Worm (Caenorhabditis elegans) whole organism, mixed stage, embryonic: ENCODE measurements around the gene Y53F4B.12.

Experiments
- M03D4.4 ChIP-seq: sonication (generic microtip); optimal IDR thresholded peaks from 2 replicates; lab custom pipeline; 2017; ENCODE audit warnings: mild to moderate bottlenecking, missing genetic modification characterization, missing compliant biosample characterization
- bed-3 ChIP-seq: fragments of 200-800 bp; sonication (Bioruptor generic); optimal IDR thresholded peaks from 3 replicates; lab custom pipeline; 2018; ENCODE audit warnings: mild to moderate bottlenecking, missing genetic modification characterization, moderate library complexity, missing compliant biosample characterization
- blmp-1 ChIP-seq: fragments of 150-350 bp; optimal IDR thresholded peaks from 2 replicates; lab custom pipeline; 2014; ENCODE audit warnings: missing biosample characterization, missing genetic modification characterization
- ceh-39 ChIP-seq: fragments of 150-350 bp; optimal IDR thresholded peaks from 2 replicates; lab custom pipeline; 2014; ENCODE audit warnings: missing biosample characterization, missing genetic modification characterization
- ceh-43 ChIP-seq: fragments of 200-800 bp; sonication (Bioruptor generic); optimal IDR thresholded peaks from 2 replicates; lab custom pipeline; 2018; ENCODE audit warnings: mild to moderate bottlenecking, missing genetic modification characterization, moderate library complexity, missing compliant biosample characterization
- ceh-83 ChIP-seq: fragments of 200-800 bp; sonication (Bioruptor generic); optimal IDR thresholded peaks from 2 replicates; lab custom pipeline; 2018; ENCODE audit warnings: mild to moderate bottlenecking, missing genetic modification characterization, missing compliant biosample characterization
- cnd-1 ChIP-seq: fragments of 200-800 bp; sonication (Bioruptor generic); optimal IDR thresholded peaks from 2 replicates; lab custom pipeline; 2018; ENCODE audit warnings: mild to moderate bottlenecking, missing genetic modification characterization, missing compliant biosample characterization
- drap-1 ChIP-seq: fragments of 200-800 bp; sonication (Bioruptor generic); optimal IDR thresholded peaks from 3 replicates; lab custom pipeline; 2018; ENCODE audit warnings: mild to moderate bottlenecking, missing genetic modification characterization, missing compliant biosample characterization
- elt-1 ChIP-seq: sonication (generic microtip); optimal IDR thresholded peaks from 2 replicates; lab custom pipeline; 2017; ENCODE audit warnings: missing genetic modification characterization, mild to moderate bottlenecking, missing compliant biosample characterization, antibody characterized with exemption, moderate library complexity, borderline replicate concordance; ENCODE audit not compliant: insufficient read depth
- elt-3 ChIP-seq: fragments of 150-350 bp; optimal IDR thresholded peaks from 2 replicates; lab custom pipeline; 2014; ENCODE audit warnings: missing biosample characterization, missing genetic modification characterization
- flh-1 ChIP-seq: fragments of 200-800 bp; sonication (Bioruptor generic); optimal IDR thresholded peaks from 2 replicates; lab custom pipeline; 2018; ENCODE audit warnings: mild to moderate bottlenecking, missing genetic modification characterization, moderate library complexity, missing compliant biosample characterization
- ham-2 ChIP-seq: fragments of 200-800 bp; sonication (Bioruptor generic); optimal IDR thresholded peaks from 2 replicates; lab custom pipeline; 2018; ENCODE audit warnings: mild to moderate bottlenecking, missing genetic modification characterization, missing compliant biosample characterization
- hlh-1 ChIP-seq: fragments of 150-350 bp; optimal IDR thresholded peaks from 2 replicates; lab custom pipeline; 2014; ENCODE audit warnings: missing biosample characterization, missing genetic modification reagents, missing genetic modification characterization
- lin-13 ChIP-seq: fragments of 150-350 bp; optimal IDR thresholded peaks from 2 replicates; lab custom pipeline; 2014; ENCODE audit warnings: missing biosample characterization, missing genetic modification characterization
- lsy-2 ChIP-seq: fragments of 150-350 bp; optimal IDR thresholded peaks from 2 replicates; lab custom pipeline; 2014; ENCODE audit warnings: missing biosample characterization, missing genetic modification characterization
- mls-2 ChIP-seq: sonication (generic microtip); optimal IDR thresholded peaks from 2 replicates; lab custom pipeline; 2016; ENCODE audit warnings: mild to moderate bottlenecking, missing genetic modification characterization, moderate library complexity, missing compliant biosample characterization
- nhr-12 ChIP-seq: fragments of 150-350 bp; optimal IDR thresholded peaks from 2 replicates; lab custom pipeline; 2014; ENCODE audit warnings: missing biosample characterization, missing genetic modification characterization
- nhr-2 ChIP-seq: fragments of 150-350 bp; optimal IDR thresholded peaks from 2 replicates; lab custom pipeline; 2014; ENCODE audit warnings: missing biosample characterization, missing genetic modification characterization
- nhr-237 ChIP-seq: fragments of 150-350 bp; optimal IDR thresholded peaks from 2 replicates; lab custom pipeline; 2014; ENCODE audit warnings: missing biosample characterization, missing genetic modification characterization
- nhr-28 ChIP-seq: fragments of 150-350 bp; optimal IDR thresholded peaks from 2 replicates; lab custom pipeline; 2014; ENCODE audit warnings: missing biosample characterization, missing genetic modification characterization
- pha-4 ChIP-seq: fragments of 150-350 bp; optimal IDR thresholded peaks from 2 replicates; lab custom pipeline; 2018; ENCODE audit warnings: missing biosample characterization, missing genetic modification reagents, missing genetic modification characterization
- snpc-4 ChIP-seq: fragments of 150-350 bp; optimal IDR thresholded peaks from 2 replicates; lab custom pipeline; 2014; ENCODE audit warnings: missing biosample characterization, missing genetic modification characterization
- sptf-1 ChIP-seq: sonication (generic microtip); optimal IDR thresholded peaks from 2 replicates; lab custom pipeline; 2017; ENCODE audit warnings: mild to moderate bottlenecking, missing genetic modification characterization, moderate library complexity, missing compliant biosample characterization
- tbx-8 ChIP-seq: fragments of 200-800 bp; sonication (Bioruptor generic); optimal IDR thresholded peaks from 2 replicates; lab custom pipeline; 2018; ENCODE audit warnings: mild to moderate bottlenecking, missing genetic modification characterization, moderate library complexity, missing compliant biosample characterization
- unc-120 ChIP-seq: sonication (generic microtip); optimal IDR thresholded peaks from 2 replicates; lab custom pipeline; 2017; ENCODE audit warnings: missing genetic modification characterization, missing compliant biosample characterization; ENCODE audit not compliant: poor library complexity, severe bottlenecking
- unc-39 ChIP-seq: fragments of 150-350 bp; optimal IDR thresholded peaks from 2 replicates; lab custom pipeline; 2014; ENCODE audit warnings: missing biosample characterization, missing genetic modification characterization
- unc-62 ChIP-seq: fragments of 150-350 bp; optimal IDR thresholded peaks from 2 replicates; lab custom pipeline; 2014; ENCODE audit warnings: missing biosample characterization, missing genetic modification reagents, missing genetic modification characterization
- zip-8 ChIP-seq: fragments of 150-350 bp; optimal IDR thresholded peaks from 2 replicates; lab custom pipeline; 2014; ENCODE audit warnings: missing biosample characterization, missing genetic modification characterization
- ztf-11 ChIP-seq: fragments of 150-350 bp; optimal IDR thresholded peaks from 2 replicates; lab custom pipeline; 2014; ENCODE audit warnings: missing biosample characterization, missing genetic modification characterization

Y53F4B.12 gene

ce11 chrII:15026389-15026788 lies 7.4 kb downstream of the Y53F4B.12 start:
- TF ChIP-seq cnd-1 (tag; lab: Kevin White, UChicago) (no peak), elt-1 (tag; lab: Kevin White, UChicago) (no peak), nhr-12 (no peak), unc-62 (GFP tag; lab: Kevin White, UChicago) (no peak), drap-1 (GFP tag; lab: Kevin White, UChicago) (no peak), zip-8 (tag; lab: Kevin White, UChicago) (no peak), hlh-1 (tag; lab: Kevin White, UChicago) (no peak), M03D4.4 (tag; lab: Kevin White, UChicago) (no peak), unc-120 (tag; lab: Kevin White, UChicago) (no peak)
- TF ChIP-seq, all 35 proteins: peak for 0

- TF ChIP-seq mls-2 (tag; lab: Kevin White, UChicago) (no peak), unc-62 (GFP tag; lab: Kevin White, UChicago) (no peak), ceh-83 (GFP tag; lab: Kevin White, UChicago) (no peak), ztf-11 (tag; lab: Kevin White, UChicago) (no peak), pha-4 (no peak)
Observed at ce11 chrII:15037782-15038181, 18.8 kb downstream of the Y53F4B.12 start, which contains the start of gene Y53F4B.14. Y53F4B.14 (plus strand) TSS chrII:15037991.

ce11 chrII:15039104-15039503 lies 20.1 kb downstream of the Y53F4B.12 start, which contains the start of gene trip-4:
trip-4 (plus strand) TSS chrII:15039404.
- no peak for TF ChIP-seq bed-3 (GFP tag; lab: Kevin White, UChicago)
- no peak for TF ChIP-seq mls-2 (tag; lab: Kevin White, UChicago)
- TF ChIP-seq ceh-43 (GFP tag; lab: Kevin White, UChicago), result no peak
- no peak for TF ChIP-seq elt-3 (tag; lab: Kevin White, UChicago)
- TF ChIP-seq nhr-237, result no peak
- no peak for TF ChIP-seq unc-120 (tag; lab: Kevin White, UChicago)
- no peak for TF ChIP-seq nhr-2 (tag; lab: Kevin White, UChicago)

ce11 chrII:15042310-15042709 lies 23.3 kb downstream of the Y53F4B.12 start:
- TF ChIP-seq ceh-39 (no peak), cnd-1 (tag; lab: Kevin White, UChicago) (no peak), ham-2 (GFP tag; lab: Kevin White, UChicago) (no peak), sptf-1 (no peak), unc-39 (tag; lab: Kevin White, UChicago) (no peak), flh-1 (GFP tag; lab: Kevin White, UChicago) (no peak), snpc-4 (tag; lab: Kevin White, UChicago) (no peak), bed-3 (GFP tag; lab: Kevin White, UChicago) (no peak), lin-13 (tag; lab: Kevin White, UChicago) (no peak), pha-4 (no peak), unc-120 (tag; lab: Kevin White, UChicago) (no peak), blmp-1 (no peak), nhr-28 (tag; lab: Kevin White, UChicago) (no peak), ztf-11 (tag; lab: Kevin White, UChicago) (no peak), mls-2 (tag; lab: Kevin White, UChicago) (no peak)

ce11 chrII:15058282-15058681 lies 39.3 kb downstream of the Y53F4B.12 start, which contains the start of gene Y53F4B.17:
Y53F4B.17 (plus strand) TSS chrII:15058656.
- no peak for TF ChIP-seq tbx-8 (GFP tag; lab: Kevin White, UChicago)
- no peak for TF ChIP-seq pha-4
- no peak for TF ChIP-seq cnd-1 (tag; lab: Kevin White, UChicago)
- TF ChIP-seq lsy-2, result no peak
- TF ChIP-seq ceh-83 (GFP tag; lab: Kevin White, UChicago), result no peak
- TF ChIP-seq zip-8 (tag; lab: Kevin White, UChicago), result no peak
- TF ChIP-seq nhr-237, result no peak
- TF ChIP-seq drap-1 (GFP tag; lab: Kevin White, UChicago), result no peak
- TF ChIP-seq elt-3 (tag; lab: Kevin White, UChicago), result no peak
- TF ChIP-seq elt-1 (tag; lab: Kevin White, UChicago), result no peak
- TF ChIP-seq ceh-43 (GFP tag; lab: Kevin White, UChicago), result no peak
- no peak for TF ChIP-seq unc-62 (GFP tag; lab: Kevin White, UChicago)
- no peak for TF ChIP-seq ceh-39
- TF ChIP-seq M03D4.4 (tag; lab: Kevin White, UChicago), result no peak
